Worm (Caenorhabditis elegans) whole organism, L4/young adult: ENCODE measurements around the gene abcf-1.
A peak's percentile ranks its signal among the peaks of the same experiment; 100 is the strongest.

Source experiments
- W03F9.2 ChIP-seq: fragments of 150-350 bp; optimal IDR thresholded peaks from 2 replicates; lab custom pipeline; 2014; ENCODE audit warnings: missing biosample characterization, missing genetic modification characterization
- dao-5 ChIP-seq: sonication (generic microtip); optimal IDR thresholded peaks from 2 replicates; lab custom pipeline; 2016; ENCODE audit warnings: missing genotype, missing genetic modification characterization, moderate library complexity, missing compliant biosample characterization

- TF ChIP-seq dao-5, result no peak
- TF ChIP-seq W03F9.2, result peak; percentile 11
Observed at ce11 chrV:12763291-12763995, at the start of gene abcf-1, which contains the start of gene scc-3.
